Worm (Caenorhabditis elegans): ENCODE data around the gene clc-26.

ce11 chrIII:1002510-1002909 lies 28.4 kb downstream of the clc-26 start, which contains the start of gene clec-150:
- no peak for TF ChIP-seq cog-1 (tag; optimal IDR thresholded peaks at IDR 0.05)
- TF ChIP-seq klf-2 (GFP tag; conservative IDR thresholded peaks at IDR 0.05), result no peak
- no peak for TF ChIP-seq med-1 (GFP tag; optimal IDR thresholded peaks at IDR 0.05; ENCODE audit: insufficient read depth)
- TF ChIP-seq T22C8.4 (GFP tag; IDR thresholded peaks at IDR 0.05), result no peak
- no peak for TF ChIP-seq ztf-23 (GFP tag; IDR thresholded peaks at IDR 0.05)

Measured in whole organism, midembryonic.